Worm (Caenorhabditis elegans): ENCODE results near the gene Y39A3A.3.

Y39A3A.3 gene

DNA sequence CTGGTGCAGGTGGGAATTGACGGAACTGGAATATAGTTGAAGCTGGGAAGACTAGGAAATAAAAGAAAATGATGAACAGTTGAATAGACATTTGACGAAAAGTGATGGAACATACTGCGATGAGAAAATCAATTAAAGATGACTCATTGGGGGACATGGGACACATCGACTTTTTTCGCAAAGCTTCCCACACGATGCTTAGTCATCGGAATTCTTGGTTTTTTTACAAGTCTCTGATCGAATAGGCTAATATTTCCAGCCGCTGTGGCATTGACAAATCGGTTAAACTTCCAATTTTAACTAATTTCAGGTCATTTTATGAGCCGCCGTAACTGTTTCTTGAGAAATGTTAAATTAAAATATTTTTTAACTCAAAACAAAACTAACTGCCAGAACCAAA is at the start of gene Y39A3A.3:
Y39A3A.3 (minus strand) TSS at position 101 of the 400 bp plus-strand sequence.
- TF ChIP-seq unc-62 (GFP tag; optimal IDR thresholded peaks at IDR 0.05 in 1 of 2) (peak in 1 of 2 experiments; percentile 81), unc-62 (tag; optimal IDR thresholded peaks at IDR 0.05) (no peak), lin-15B (tag; optimal IDR thresholded peaks at IDR 0.05) (no peak)

DNA sequence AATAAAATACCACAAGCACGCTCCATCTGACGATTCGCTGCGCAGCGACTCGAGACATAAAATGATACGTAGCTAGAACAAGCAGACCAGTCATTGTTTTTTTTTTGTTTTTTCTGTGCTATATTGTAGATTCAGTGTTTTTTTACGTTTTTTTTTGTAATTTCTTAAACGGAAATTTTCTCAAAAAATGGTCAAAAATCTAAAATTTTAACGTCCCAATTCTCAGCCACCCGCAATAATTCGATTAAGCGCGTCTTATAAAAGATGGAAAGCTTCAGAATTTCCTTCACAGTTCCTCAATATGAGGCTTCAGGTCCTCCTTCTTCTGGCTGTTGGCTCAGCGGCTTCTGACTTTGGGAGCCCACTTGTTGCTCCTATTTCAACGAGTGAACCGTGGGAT is 49.4 kb upstream of the Y39A3A.3 start, which contains the start of gene Y48G9A.6:
Y48G9A.6 (plus strand) TSS at position 301 of the 400 bp plus-strand sequence.
- TF ChIP-seq F49E8.2 (tag; optimal IDR thresholded peaks at IDR 0.05; ENCODE audit: borderline replicate concordance) (no peak), D1046.2 (GFP tag; IDR thresholded peaks at IDR 0.05) (no peak), rbr-2 (tag; optimal IDR thresholded peaks at IDR 0.05) (no peak), ces-1 (GFP tag; optimal IDR thresholded peaks at IDR 0.05) (no peak), daf-8 (GFP tag; IDR thresholded peaks at IDR 0.05) (no peak), hmg-1.1 (GFP tag; IDR thresholded peaks at IDR 0.05) (no peak), nhr-237 (tag; optimal IDR thresholded peaks at IDR 0.05) (no peak), Y48G9A.11 (GFP tag; IDR thresholded peaks at IDR 0.05) (no peak), lin-29 (GFP tag; IDR thresholded peaks at IDR 0.05) (no peak), zip-11 (GFP tag; IDR thresholded peaks at IDR 0.05) (no peak), mdl-1 (tag; optimal IDR thresholded peaks at IDR 0.05) (no peak), dmd-9 (GFP tag; IDR thresholded peaks at IDR 0.05) (no peak), F10B5.3 (tag; optimal IDR thresholded peaks at IDR 0.05) (no peak), mes-2 (tag; optimal IDR thresholded peaks at IDR 0.05; ENCODE audit: poor library complexity, severe bottlenecking) (no peak), T20F7.1 (GFP tag; optimal IDR thresholded peaks at IDR 0.05) (no peak)

DNA sequence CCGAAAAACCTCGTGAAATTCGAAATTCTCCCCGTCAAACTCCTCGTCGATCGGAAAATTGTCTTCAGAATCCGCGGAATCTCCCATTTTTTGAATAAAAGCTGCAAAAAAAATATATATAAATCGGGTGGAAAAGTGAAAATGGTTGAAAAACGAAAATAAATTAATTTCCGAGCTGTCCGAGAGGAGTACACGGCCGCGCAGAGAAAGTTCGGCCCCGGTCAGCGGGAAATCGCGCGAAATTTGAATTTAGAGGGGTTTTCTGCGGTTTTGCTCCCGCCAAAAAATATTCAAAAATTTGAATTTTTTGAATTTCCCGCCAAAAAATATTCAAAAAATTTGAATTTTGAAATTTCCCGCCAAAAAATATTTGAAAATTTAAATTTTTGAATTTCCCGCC is 48.6 kb upstream of the Y39A3A.3 start, which contains the start of gene Y48G9A.11:
Y48G9A.11 (minus strand) TSS at position 101 of the 400 bp plus-strand sequence.
- TF ChIP-seq ceh-20 (GFP tag; IDR thresholded peaks at IDR 0.05) (no peak), F10B5.3 (tag; optimal IDR thresholded peaks at IDR 0.05) (no peak), zfp-3 (GFP tag; conservative IDR thresholded peaks at IDR 0.05) (no peak), sdz-12 (GFP tag; optimal IDR thresholded peaks at IDR 0.05) (no peak), lin-38 (GFP tag; IDR thresholded peaks at IDR 0.05) (no peak), D1046.2 (GFP tag; IDR thresholded peaks at IDR 0.05) (no peak), dmd-8 (GFP tag; IDR thresholded peaks at IDR 0.05) (no peak), set-16 (GFP tag; IDR thresholded peaks at IDR 0.05) (no peak), lin-13 (GFP tag; optimal IDR thresholded peaks at IDR 0.05) (no peak)

DNA sequence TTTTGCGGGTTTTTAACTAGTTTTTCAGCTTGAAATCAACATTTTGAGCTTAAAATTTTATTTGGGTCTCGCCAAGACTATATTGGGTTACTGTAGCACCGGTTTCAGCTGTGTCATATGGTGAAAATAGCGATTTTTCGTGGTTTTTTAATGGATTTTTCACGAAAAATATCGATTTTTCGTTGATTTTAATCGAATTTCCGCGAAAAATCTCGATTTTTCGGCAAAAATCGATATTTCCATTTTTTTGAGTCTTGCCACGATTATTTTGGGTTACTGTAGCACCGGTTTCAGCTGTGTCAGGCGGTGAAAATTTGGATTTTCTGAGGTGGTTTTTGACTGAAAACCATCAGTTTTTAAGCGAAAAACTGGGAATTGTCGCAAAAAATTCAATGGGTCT is 47.2 kb upstream of the Y39A3A.3 start:
- TF ChIP-seq ceh-28 (tag; optimal IDR thresholded peaks at IDR 0.05), result peak; percentile 51
- TF ChIP-seq ceh-82 (tag; optimal IDR thresholded peaks at IDR 0.05), result no peak

DNA sequence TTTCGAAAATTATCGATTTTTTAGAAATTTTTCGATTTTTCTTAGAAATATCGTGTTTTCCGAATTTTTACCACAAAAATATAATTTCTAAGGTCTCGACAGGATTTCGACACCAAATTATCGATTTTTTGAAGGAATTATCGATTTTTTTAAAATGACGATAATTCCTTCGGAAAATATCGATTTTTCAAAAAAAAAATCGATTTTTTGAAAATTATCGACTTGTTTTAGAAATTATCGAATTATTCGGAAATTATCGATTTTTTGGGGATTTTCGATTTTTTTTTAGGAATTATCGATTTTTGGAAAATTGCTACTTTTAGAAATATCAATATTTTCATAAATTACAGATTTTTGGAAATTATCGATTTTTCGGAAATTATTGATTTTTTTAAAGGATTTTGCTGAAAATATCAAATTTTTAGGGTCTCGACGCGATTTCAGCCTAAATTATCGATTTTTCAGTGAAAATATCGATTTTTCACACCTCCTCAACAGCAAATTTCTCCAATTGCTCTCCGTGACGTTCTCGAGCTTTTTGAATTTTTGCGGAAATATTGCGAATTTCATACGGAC is 44.5 kb upstream of the Y39A3A.3 start:
- TF ChIP-seq ceh-28 (tag; optimal IDR thresholded peaks at IDR 0.05) (peak; percentile 100), tra-1 (GFP tag; IDR thresholded peaks at IDR 0.05) (no peak)

DNA sequence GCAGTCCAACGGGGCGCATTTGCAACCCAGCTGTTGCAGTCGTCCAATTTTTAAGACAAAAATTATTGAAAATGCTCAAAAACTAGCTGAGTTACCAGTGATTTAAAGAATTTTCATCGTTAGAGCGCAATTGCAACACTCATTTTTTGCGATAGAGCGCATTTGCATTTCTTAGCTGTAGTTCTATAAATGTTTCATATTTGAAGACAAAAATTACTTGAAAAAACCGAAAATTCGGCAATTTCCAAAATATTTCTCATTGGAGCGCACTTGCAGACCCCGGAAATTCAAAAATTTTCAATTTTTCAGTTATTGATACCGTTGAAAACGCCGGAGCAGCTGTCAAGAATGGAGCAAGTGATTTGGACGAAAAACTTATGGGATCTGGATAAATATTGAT is 43.9 kb upstream of the Y39A3A.3 start:
- TF ChIP-seq lin-38 (GFP tag; IDR thresholded peaks at IDR 0.05) (peak; percentile 72), zip-2 (tag; optimal IDR thresholded peaks at IDR 0.05) (no peak), D1046.2 (GFP tag; IDR thresholded peaks at IDR 0.05) (peak; percentile 3; the same call in 1 of the 2 replicates)

DNA sequence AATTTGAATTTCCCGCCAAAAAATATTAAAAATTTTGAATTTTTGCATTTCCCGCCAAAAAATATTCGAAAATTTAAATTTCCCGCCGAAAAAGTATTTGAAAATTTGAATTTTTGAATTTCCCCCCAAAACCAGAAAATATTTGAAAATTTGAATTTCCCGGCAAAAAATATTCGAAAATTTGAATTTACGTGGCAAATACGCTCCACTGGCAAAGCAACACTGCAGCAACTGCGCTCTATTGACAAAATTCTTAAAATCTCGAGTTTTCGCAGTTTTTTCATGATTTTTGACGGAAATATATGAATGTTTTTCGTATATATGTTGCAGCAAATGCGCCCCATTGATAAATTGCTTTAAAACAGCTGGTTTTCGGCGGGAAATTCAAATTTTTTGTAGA is 43.2 kb upstream of the Y39A3A.3 start:
- no peak for TF ChIP-seq aly-2 (tag; optimal IDR thresholded peaks at IDR 0.05)
- no peak for TF ChIP-seq madf-9 (GFP tag; conservative IDR thresholded peaks at IDR 0.05)
- TF ChIP-seq lin-38 (GFP tag; IDR thresholded peaks at IDR 0.05), result peak; percentile 93
- TF ChIP-seq mxl-3 (GFP tag; optimal IDR thresholded peaks at IDR 0.05), result no peak
- no peak for TF ChIP-seq T26A8.4 (GFP tag; IDR thresholded peaks at IDR 0.05)
- no peak for TF ChIP-seq nhr-28 (tag; optimal IDR thresholded peaks at IDR 0.05)
- TF ChIP-seq lin-13 (GFP tag; optimal IDR thresholded peaks at IDR 0.05), result no peak
- no peak for TF ChIP-seq madf-5 (GFP tag; IDR thresholded peaks at IDR 0.05)
- no peak for TF ChIP-seq egl-27 (tag; optimal IDR thresholded peaks at IDR 0.05)
- TF ChIP-seq unc-130 (GFP tag; optimal IDR thresholded peaks at IDR 0.05), result peak; percentile 15
- no peak for TF ChIP-seq zag-1 (tag; optimal IDR thresholded peaks at IDR 0.05)
- no peak for TF ChIP-seq egl-43 (GFP tag; IDR thresholded peaks at IDR 0.05)
- no peak for TF ChIP-seq ceh-82 (tag; optimal IDR thresholded peaks at IDR 0.05)
- TF ChIP-seq F49E8.2 (tag; optimal IDR thresholded peaks at IDR 0.05; ENCODE audit: borderline replicate concordance), result no peak
